Worm (Caenorhabditis elegans) whole organism, L1 larva: ENCODE data around the gene comt-1.
"Not testable (repeated sequence)": the region's sequence is repeated elsewhere in the genome, so short reads cannot be mapped to it uniquely, and the experiment has no call there.

Experiments
- C16A3.4 ChIP-seq: fragments of 150-350 bp; optimal IDR thresholded peaks from 2 replicates; lab custom pipeline; 2014; ENCODE audit warnings: missing biosample characterization, missing genetic modification characterization
- C34B4.2 ChIP-seq: sonication (generic microtip); optimal IDR thresholded peaks from 2 replicates; lab custom pipeline; 2017; ENCODE audit warnings: mild to moderate bottlenecking, missing genetic modification characterization, missing compliant biosample characterization
- F16B12.6 ChIP-seq: fragments of 150-350 bp; optimal IDR thresholded peaks from 2 replicates; lab custom pipeline; 2014; ENCODE audit warnings: missing biosample characterization, missing genetic modification characterization
- aly-2 ChIP-seq: fragments of 150-350 bp; optimal IDR thresholded peaks from 2 replicates; lab custom pipeline; 2014; ENCODE audit warnings: missing biosample characterization, missing genetic modification characterization
- blmp-1 ChIP-seq: fragments of 150-350 bp; optimal IDR thresholded peaks from 2 replicates; lab custom pipeline; 2014; ENCODE audit warnings: missing biosample characterization, missing genetic modification characterization
- ceh-82 ChIP-seq, 3 experiments: fragments of 150-350 bp in 1 of 3; sonication (generic microtip) in 2 of 3; optimal IDR thresholded peaks; 2 replicates each; lab custom pipeline; 2014 to 2017; ENCODE audit warnings: missing biosample characterization in 3 of 3, missing genetic modification characterization in 3 of 3
- efl-1 ChIP-seq, 4 experiments: fragments of 150-350 bp; optimal IDR thresholded peaks in 3 of 4; peaks in 1 of 4; 1 replicate in 1 of 4; 2 replicates in 3 of 4; lab custom pipeline; 2014; ENCODE audit warnings: missing biosample characterization in 2 of 4, missing genetic modification characterization in 2 of 4, missing genetic modification reagents in 2 of 4
- elt-2 ChIP-seq: sonication (generic microtip); optimal IDR thresholded peaks from 2 replicates; lab custom pipeline; 2016; ENCODE audit warnings: missing genetic modification characterization, mild to moderate bottlenecking, inconsistent platforms, missing compliant biosample characterization, missing genetic modification reagents
- elt-3 ChIP-seq, 6 experiments: fragments of 150-350 bp in 1 of 6; sonication (generic microtip); optimal IDR thresholded peaks; 2 replicates each; lab custom pipeline; 2017 to 2018; ENCODE audit warnings: missing biosample characterization in 6 of 6, missing genetic modification characterization in 6 of 6, inconsistent platforms in 1 of 6
- ets-5 ChIP-seq: fragments of 200-800 bp; sonication (Bioruptor generic); IDR thresholded peaks from 2 replicates; pipeline ENCODE4 v1.3.6; 2022; ENCODE audit warnings: missing genetic modification characterization, missing compliant biosample characterization
- fkh-4 ChIP-seq: sonication (generic microtip); optimal IDR thresholded peaks from 2 replicates; lab custom pipeline; 2016; ENCODE audit warnings: missing compliant biosample characterization, missing genetic modification characterization, borderline replicate concordance
- fkh-8 ChIP-seq: sonication (generic microtip); optimal IDR thresholded peaks from 2 replicates; lab custom pipeline; 2016; ENCODE audit warnings: mild to moderate bottlenecking, missing genetic modification characterization, missing compliant biosample characterization
- grh-1 ChIP-seq: fragments of 200-800 bp; sonication (Bioruptor generic); IDR thresholded peaks from 2 replicates; pipeline ENCODE4 v1.3.6; 2022; ENCODE audit warnings: missing genetic modification reagents, missing genetic modification characterization, missing compliant biosample characterization
- hpl-2 ChIP-seq: fragments of 150-350 bp; optimal IDR thresholded peaks from 2 replicates; lab custom pipeline; 2014; ENCODE audit warnings: missing biosample characterization, missing genetic modification reagents, missing genetic modification characterization
- lin-14 ChIP-seq: fragments of 200-800 bp; sonication (Bioruptor generic); optimal IDR thresholded peaks from 2 replicates; lab custom pipeline; 2018; ENCODE audit warnings: mild to moderate bottlenecking, missing genetic modification characterization, moderate library complexity, missing compliant biosample characterization
- lin-35 ChIP-seq, 2 experiments: fragments of 150-350 bp; optimal IDR thresholded peaks; 2 replicates each; lab custom pipeline; 2014; ENCODE audit warnings: missing biosample characterization in 2 of 2, missing genetic modification characterization in 2 of 2, missing genetic modification reagents in 2 of 2
- lir-3 ChIP-seq: sonication (generic microtip); optimal IDR thresholded peaks from 2 replicates; lab custom pipeline; 2016; ENCODE audit warnings: mild to moderate bottlenecking, missing genetic modification characterization, moderate library complexity, missing compliant biosample characterization; ENCODE audit not compliant: poor library complexity
- nhr-20 ChIP-seq: sonication (generic microtip); optimal IDR thresholded peaks from 2 replicates; lab custom pipeline; 2016; ENCODE audit warnings: mild to moderate bottlenecking, missing genetic modification characterization, missing compliant biosample characterization
- nhr-71 ChIP-seq: sonication (generic microtip); optimal IDR thresholded peaks from 2 replicates; lab custom pipeline; 2016; ENCODE audit warnings: mild to moderate bottlenecking, missing genetic modification characterization, moderate library complexity, missing compliant biosample characterization
- nhr-84 ChIP-seq: sonication (generic microtip); optimal IDR thresholded peaks from 2 replicates; lab custom pipeline; 2017; ENCODE audit warnings: missing biosample characterization, missing genetic modification characterization
- nhr-85 ChIP-seq: sonication (generic microtip); peaks from one replicate; lab custom pipeline; 2016; ENCODE audit warnings: missing genetic modification characterization, inconsistent platforms, missing compliant biosample characterization
- nhr-90 ChIP-seq: sonication (generic microtip); optimal IDR thresholded peaks from 2 replicates; lab custom pipeline; 2016; ENCODE audit warnings: mild to moderate bottlenecking, missing genetic modification characterization, missing compliant biosample characterization; ENCODE audit not compliant: poor library complexity
- snpc-4 ChIP-seq: fragments of 150-350 bp; optimal IDR thresholded peaks from 2 replicates; lab custom pipeline; 2014; ENCODE audit warnings: missing biosample characterization, missing genetic modification characterization
- snu-23 ChIP-seq: sonication (generic microtip); optimal IDR thresholded peaks from 2 replicates; lab custom pipeline; 2016; ENCODE audit warnings: missing genetic modification characterization, missing compliant biosample characterization
- sox-4 ChIP-seq: sonication (generic microtip); optimal IDR thresholded peaks from 2 replicates; lab custom pipeline; 2016; ENCODE audit warnings: missing genetic modification characterization, missing compliant biosample characterization
- sptf-1 ChIP-seq: fragments of 150-350 bp; optimal IDR thresholded peaks from 2 replicates; lab custom pipeline; 2014; ENCODE audit warnings: missing biosample characterization, missing genetic modification characterization
- unc-98 ChIP-seq: fragments of 200-800 bp; sonication (Bioruptor generic); IDR thresholded peaks from 2 replicates; pipeline ENCODE4 v1.3.6; 2022; ENCODE audit warnings: missing genetic modification characterization, missing compliant biosample characterization
- ztf-11 ChIP-seq, 2 experiments: sonication (generic microtip); optimal IDR thresholded peaks; 2 replicates each; lab custom pipeline; 2016 to 2017; ENCODE audit warnings: missing genetic modification characterization in 2 of 2, missing biosample characterization in 1 of 2, missing compliant biosample characterization in 1 of 2

Gene comt-1

ce11 chrX:2903715-2904419, 41.6 kb upstream of the comt-1 start (continued):
- TF ChIP-seq fkh-4 (tag; lab: Kevin White, UChicago) (no peak), F16B12.6 (tag; lab: Kevin White, UChicago) (no peak)

- peak; percentile 53 for TF ChIP-seq blmp-1
- TF ChIP-seq lin-14, result peak; percentile 5
- TF ChIP-seq efl-1 (optimal IDR thresholded peaks at IDR 0.05; lab: Kevin White, UChicago), result no peak
- peak in 1 of 2 experiments; percentile 30 for TF ChIP-seq efl-1 (GFP tag; optimal IDR thresholded peaks at IDR 0.05 in 1 of 2; lab: Kevin White, UChicago)
- TF ChIP-seq snpc-4 (tag; lab: Kevin White, UChicago), result no peak
- TF ChIP-seq, all 84 proteins: peak for 3
Observed at ce11 chrX:2902854-2903253, 40.6 kb upstream of the comt-1 start.

- TF ChIP-seq lin-14, result peak; percentile 13
- peak; percentile 62 for TF ChIP-seq nhr-85 (tag; lab: Kevin White, UChicago)
- peak in 1 of 2 experiments; percentile 40 for TF ChIP-seq ztf-11 (tag; optimal IDR thresholded peaks at IDR 0.05; lab: Kevin White, UChicago)
- TF ChIP-seq snu-23 (GFP tag; lab: Kevin White, UChicago), result no peak
- TF ChIP-seq, all 84 proteins: peak for 3
Observed at ce11 chrX:2900897-2901496, 38.7 kb upstream of the comt-1 start.

ce11 chrX:2898256-2898655, 36.0 kb upstream of the comt-1 start, which contains the start of gene F52B10.3:
Gene F52B10.3, minus strand, starts transcription at chrX:2898356.
- no peak for TF ChIP-seq fkh-8 (tag; lab: Kevin White, UChicago)
- no peak for TF ChIP-seq unc-98
- TF ChIP-seq lir-3 (tag; lab: Kevin White, UChicago), result no peak
- no peak for TF ChIP-seq elt-2 (tag; lab: Kevin White, UChicago)
- TF ChIP-seq C34B4.2 (tag; lab: Kevin White, UChicago), result no peak
- TF ChIP-seq nhr-71 (tag; lab: Kevin White, UChicago), result no peak
- peak; percentile 13 for TF ChIP-seq lin-14
- no peak for TF ChIP-seq ets-5 (GFP tag; lab: Robert Waterston, UW)

- TF ChIP-seq grh-1 (GFP tag; lab: Robert Waterston, UW) (peak; percentile 39; the same call in 1 of the 2 replicates), C16A3.4 (tag; lab: Kevin White, UChicago) (no peak), aly-2 (no peak), lin-14 (peak; percentile 36), blmp-1 (peak; percentile 53), sptf-1 (tag; lab: Kevin White, UChicago) (no peak), lin-35 (GFP tag; optimal IDR thresholded peaks at IDR 0.05; lab: Kevin White, UChicago) (peak in 1 of 2 experiments; percentile 10), nhr-84 (no peak), nhr-90 (tag; lab: Kevin White, UChicago) (peak; percentile 17), elt-3 (tag; optimal IDR thresholded peaks at IDR 0.05; lab: Kevin White, UChicago) (peak in 1 of 6 experiments; percentile 46), nhr-20 (peak; percentile 37), nhr-71 (tag; lab: Kevin White, UChicago) (peak; percentile 27), nhr-85 (tag; lab: Kevin White, UChicago) (peak; percentile 87), snu-23 (GFP tag; lab: Kevin White, UChicago) (peak; percentile 9)
Observed at ce11 chrX:2895646-2896045, 33.4 kb upstream of the comt-1 start.

- TF ChIP-seq sox-4; ceh-82 (tag; optimal IDR thresholded peaks at IDR 0.05; lab: Kevin White, UChicago); hpl-2: not testable (repeated sequence)
Observed at ce11 chrX:2894273-2894672, 32.0 kb upstream of the comt-1 start, which contains the start of gene B0410.1. Gene B0410.1, plus strand, starts transcription at chrX:2894573.
